Worm (Caenorhabditis elegans) whole organism, young adult: ENCODE measurements around the gene hphd-1.

Experiments used
- ZK185.1 ChIP-seq: sonication (generic microtip); optimal IDR thresholded peaks from 2 replicates; lab custom pipeline; 2016; ENCODE audit warnings: mild to moderate bottlenecking, missing genetic modification characterization, missing compliant biosample characterization; ENCODE audit not compliant: poor library complexity, severe bottlenecking
- attf-5 ChIP-seq: fragments of 200-800 bp; sonication (Bioruptor generic); optimal IDR thresholded peaks from 2 replicates; lab custom pipeline; 2018; ENCODE audit warnings: mild to moderate bottlenecking, missing genetic modification characterization, missing compliant biosample characterization
- dpl-1 ChIP-seq: fragments of 150-350 bp; optimal IDR thresholded peaks from 2 replicates; lab custom pipeline; 2014; ENCODE audit warnings: missing biosample characterization, missing genetic modification reagents, missing genetic modification characterization
- hrde-1 ChIP-seq: sonication (generic microtip); optimal IDR thresholded peaks from 2 replicates; lab custom pipeline; 2016; ENCODE audit warnings: missing genetic modification characterization, mild to moderate bottlenecking, missing compliant biosample characterization, moderate library complexity, missing genotype, missing genetic modification reagents, borderline replicate concordance
- pha-4 ChIP-seq: fragments of 150-350 bp; sonication (generic microtip); optimal IDR thresholded peaks from 2 replicates; lab custom pipeline; 2014; ENCODE audit warnings: missing biosample characterization, missing genetic modification reagents, missing genetic modification characterization

ce11 chrII:12982830-12983229, 13.5 kb downstream of the hphd-1 start:
- TF ChIP-seq dpl-1 (GFP tag; lab: Kevin White, UChicago): no peak
- TF ChIP-seq pha-4 (tag; lab: Kevin White, UChicago): no peak
- TF ChIP-seq ZK185.1 (tag; lab: Kevin White, UChicago): no peak
- no peak for TF ChIP-seq attf-5 (GFP tag; lab: Kevin White, UChicago)
- no peak for TF ChIP-seq hrde-1 (tag; lab: Kevin White, UChicago)
